Fruit fly (Drosophila melanogaster) whole organism, prepupa: Measurements from ENCODE around the gene Galphai.

ENCODE experiments used
- CG6276 ChIP-seq: fragments of 200-800 bp; sonication (Bioruptor generic); optimal IDR thresholded peaks from 2 replicates; lab custom pipeline; 2017; ENCODE audit warnings: missing biosample characterization, mild to moderate bottlenecking, missing genetic modification characterization
- Ets96B ChIP-seq: fragments of 200-800 bp; optimal IDR thresholded peaks from 2 replicates; lab custom pipeline; 2019; ENCODE audit warnings: missing biosample characterization, mild to moderate bottlenecking, missing genetic modification characterization, moderate library complexity
- Gug ChIP-seq: fragments of 200-800 bp; sonication (Bioruptor generic); IDR thresholded peaks from 2 replicates; pipeline ENCODE4 v1.3.6; 2022; ENCODE audit warnings: missing biosample characterization, missing genetic modification characterization
- Hr39 ChIP-seq: fragments of 200-800 bp; sonication (Bioruptor generic); optimal IDR thresholded peaks from 2 replicates; lab custom pipeline; 2016; ENCODE audit warnings: missing biosample characterization, missing genetic modification characterization
- Met ChIP-seq: fragments of 200-800 bp; sonication (Bioruptor generic); optimal IDR thresholded peaks from 3 replicates; lab custom pipeline; 2016; ENCODE audit warnings: missing biosample characterization, missing genetic modification characterization
- Sox102F ChIP-seq: fragments of 200-800 bp; sonication (Bioruptor generic); optimal IDR thresholded peaks from 2 replicates; lab custom pipeline; 2016; ENCODE audit warnings: missing biosample characterization, mild to moderate bottlenecking, missing genetic modification characterization
- achi ChIP-seq: fragments of 200-800 bp; sonication (Bioruptor generic); optimal IDR thresholded peaks from 3 replicates; lab custom pipeline; 2016; ENCODE audit warnings: missing biosample characterization, missing genetic modification characterization
- fd59A ChIP-seq: fragments of 200-800 bp; sonication (Bioruptor generic); optimal IDR thresholded peaks from 2 replicates; lab custom pipeline; 2017; ENCODE audit warnings: missing biosample characterization, mild to moderate bottlenecking, missing genetic modification characterization, missing genetic modification reagents
- fkh ChIP-seq: fragments of 200-800 bp; sonication (Bioruptor generic); optimal IDR thresholded peaks from 3 replicates; lab custom pipeline; 2017; ENCODE audit warnings: missing biosample characterization, mild to moderate bottlenecking, missing genetic modification characterization, moderate library complexity

DNA sequence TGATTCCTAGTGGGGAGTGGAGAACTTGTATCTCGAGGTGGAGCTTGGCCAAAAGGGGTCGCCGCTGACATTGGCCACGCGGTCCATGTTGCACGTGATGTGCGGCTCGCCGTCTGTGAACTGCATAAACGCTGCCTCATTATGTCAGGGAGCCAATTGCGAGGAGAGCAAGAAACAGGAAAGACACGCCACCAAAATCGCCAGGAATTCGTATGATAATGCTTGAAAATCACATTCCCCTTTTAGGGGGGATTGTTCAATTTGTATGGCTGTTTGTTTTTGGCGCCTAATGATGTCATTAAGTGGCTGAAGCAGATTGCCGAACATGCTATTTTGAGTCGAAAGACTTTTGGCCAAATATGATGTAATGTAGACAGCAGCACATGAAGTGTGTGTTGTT is 30.0 kb upstream of the Galphai start:
- TF ChIP-seq CG6276 (GFP tag; lab: Kevin White, UChicago), result no peak
- no peak for TF ChIP-seq fd59A
- no peak for TF ChIP-seq fkh (GFP tag; lab: Kevin White, UChicago)
- no peak for TF ChIP-seq Sox102F (GFP tag; lab: Kevin White, UChicago)
- no peak for TF ChIP-seq Hr39 (GFP tag; lab: Kevin White, UChicago)
- TF ChIP-seq Gug (GFP tag; lab: Robert Waterston, UW), result no peak
- no peak for TF ChIP-seq Ets96B
- no peak for TF ChIP-seq achi
- TF ChIP-seq Met, result no peak
